Worm (Caenorhabditis elegans) whole organism, late embryonic: ENCODE data around the gene lys-3.

Experiments used
- C08G9.2 ChIP-seq: sonication (generic microtip); optimal IDR thresholded peaks from 2 replicates; lab custom pipeline; 2016; ENCODE audit warnings: mild to moderate bottlenecking, missing genetic modification characterization, moderate library complexity, missing compliant biosample characterization
- F13H6.1 ChIP-seq: sonication (generic microtip); optimal IDR thresholded peaks from 2 replicates; lab custom pipeline; 2016; ENCODE audit warnings: missing genetic modification characterization, missing compliant biosample characterization
- K02D7.2 ChIP-seq: sonication (generic microtip); optimal IDR thresholded peaks from 2 replicates; lab custom pipeline; 2017; ENCODE audit warnings: mild to moderate bottlenecking, missing genetic modification characterization, missing compliant biosample characterization
- ceh-18 ChIP-seq: sonication (generic microtip); optimal IDR thresholded peaks from 2 replicates; lab custom pipeline; 2016; ENCODE audit warnings: missing genetic modification characterization, missing compliant biosample characterization
- ceh-19 ChIP-seq: fragments of 200-800 bp; sonication (Bioruptor generic); optimal IDR thresholded peaks from 2 replicates; lab custom pipeline; 2018; ENCODE audit warnings: mild to moderate bottlenecking, missing genetic modification characterization, missing compliant biosample characterization
- ceh-22 ChIP-seq: sonication (generic microtip); optimal IDR thresholded peaks from 2 replicates; lab custom pipeline; 2017; ENCODE audit warnings: missing biosample characterization, missing genetic modification characterization
- ceh-30 ChIP-seq: fragments of 150-350 bp; optimal IDR thresholded peaks from 2 replicates; lab custom pipeline; 2014; ENCODE audit warnings: missing biosample characterization, missing genetic modification characterization
- ceh-31 ChIP-seq: sonication (generic microtip); optimal IDR thresholded peaks from 2 replicates; lab custom pipeline; 2016; ENCODE audit warnings: missing genetic modification characterization, missing compliant biosample characterization
- ceh-34 ChIP-seq: sonication (generic microtip); optimal IDR thresholded peaks from 2 replicates; lab custom pipeline; 2016; ENCODE audit warnings: mild to moderate bottlenecking, missing genetic modification characterization, missing compliant biosample characterization
- ceh-48 ChIP-seq: sonication (generic microtip); optimal IDR thresholded peaks from 2 replicates; lab custom pipeline; 2016; ENCODE audit warnings: missing genetic modification characterization, inconsistent platforms, missing compliant biosample characterization
- ceh-6 ChIP-seq: fragments of 200-800 bp; sonication (Bioruptor generic); optimal IDR thresholded peaks from 2 replicates; lab custom pipeline; 2018; ENCODE audit warnings: mild to moderate bottlenecking, missing genetic modification characterization, missing compliant biosample characterization
- dmd-4 ChIP-seq: sonication (generic microtip); optimal IDR thresholded peaks from 2 replicates; lab custom pipeline; 2016; ENCODE audit warnings: borderline replicate concordance, missing genetic modification characterization, missing compliant biosample characterization
- dve-1 ChIP-seq: sonication (generic microtip); optimal IDR thresholded peaks from 2 replicates; lab custom pipeline; 2017; ENCODE audit warnings: antibody characterized with exemption, mild to moderate bottlenecking, missing genetic modification characterization, missing compliant biosample characterization
- elt-2 ChIP-seq: sonication (generic microtip); optimal IDR thresholded peaks from 2 replicates; lab custom pipeline; 2016; ENCODE audit warnings: missing genetic modification reagents, missing genetic modification characterization, missing compliant biosample characterization
- ets-4 ChIP-seq: sonication (generic microtip); optimal IDR thresholded peaks from 2 replicates; lab custom pipeline; 2016; ENCODE audit warnings: missing genetic modification characterization, missing compliant biosample characterization
- eyg-1 ChIP-seq: sonication (generic microtip); optimal IDR thresholded peaks from 2 replicates; lab custom pipeline; 2016; ENCODE audit warnings: missing genotype, missing genetic modification characterization, missing compliant biosample characterization
- fax-1 ChIP-seq: sonication (generic microtip); optimal IDR thresholded peaks from 2 replicates; lab custom pipeline; 2016; ENCODE audit warnings: missing genotype, missing genetic modification characterization, missing compliant biosample characterization
- fkh-6 ChIP-seq: sonication (generic microtip); optimal IDR thresholded peaks from 2 replicates; lab custom pipeline; 2016; ENCODE audit warnings: missing genetic modification characterization, missing compliant biosample characterization
- hlh-30 ChIP-seq: sonication (generic microtip); optimal IDR thresholded peaks from 2 replicates; lab custom pipeline; 2017; ENCODE audit warnings: antibody characterized with exemption, missing genetic modification characterization, missing compliant biosample characterization; ENCODE audit not compliant: insufficient read depth
- hlh-8 ChIP-seq: sonication (generic microtip); optimal IDR thresholded peaks from 2 replicates; lab custom pipeline; 2016; ENCODE audit warnings: missing genotype, missing genetic modification characterization, missing compliant biosample characterization
- lin-11 ChIP-seq: fragments of 200-800 bp; sonication (Bioruptor generic); optimal IDR thresholded peaks from 2 replicates; lab custom pipeline; 2018; ENCODE audit warnings: mild to moderate bottlenecking, missing genetic modification characterization, missing compliant biosample characterization
- nfya-1 ChIP-seq: sonication (generic microtip); optimal IDR thresholded peaks from 2 replicates; lab custom pipeline; 2017; ENCODE audit warnings: missing genetic modification characterization, mild to moderate bottlenecking, missing compliant biosample characterization, antibody characterized with exemption, moderate library complexity
- nhr-11 ChIP-seq: fragments of 150-350 bp; optimal IDR thresholded peaks from 2 replicates; lab custom pipeline; 2014; ENCODE audit warnings: missing biosample characterization, missing genetic modification characterization
- npax-4 ChIP-seq: sonication (generic microtip); optimal IDR thresholded peaks from 2 replicates; lab custom pipeline; 2016; ENCODE audit warnings: missing genetic modification characterization, missing compliant biosample characterization
- odd-2 ChIP-seq: sonication (generic microtip); optimal IDR thresholded peaks from 2 replicates; lab custom pipeline; 2017; ENCODE audit warnings: antibody characterized with exemption, mild to moderate bottlenecking, missing genetic modification characterization, missing compliant biosample characterization
- pros-1 ChIP-seq: fragments of 150-350 bp; optimal IDR thresholded peaks from 2 replicates; lab custom pipeline; 2014; ENCODE audit warnings: missing biosample characterization, missing genetic modification reagents, missing genetic modification characterization
- rnt-1 ChIP-seq: sonication (generic microtip); optimal IDR thresholded peaks from 2 replicates; lab custom pipeline; 2016; ENCODE audit warnings: missing genetic modification characterization, missing compliant biosample characterization
- sox-4 ChIP-seq: sonication (generic microtip); optimal IDR thresholded peaks from 2 replicates; lab custom pipeline; 2017; ENCODE audit warnings: mild to moderate bottlenecking, missing genetic modification characterization, inconsistent platforms, missing compliant biosample characterization
- unc-42 ChIP-seq: sonication (generic microtip); optimal IDR thresholded peaks from 2 replicates; lab custom pipeline; 2016; ENCODE audit warnings: missing genotype, missing genetic modification characterization, missing compliant biosample characterization
- unc-55 ChIP-seq: sonication (generic microtip); optimal IDR thresholded peaks from 2 replicates; lab custom pipeline; 2017; ENCODE audit warnings: missing biosample characterization, missing genetic modification reagents, missing genetic modification characterization
- unc-86 ChIP-seq: sonication (generic microtip); optimal IDR thresholded peaks from 2 replicates; lab custom pipeline; 2016; ENCODE audit warnings: missing genetic modification characterization, missing compliant biosample characterization
- zip-5 ChIP-seq: sonication (generic microtip); optimal IDR thresholded peaks from 2 replicates; lab custom pipeline; 2016; ENCODE audit warnings: missing genetic modification characterization, missing compliant biosample characterization

lys-3 gene

ce11 chrV:10273837-10274236 lies 9.5 kb downstream of the lys-3 start:
- TF ChIP-seq hlh-8 (tag; lab: Kevin White, UChicago) (no peak), pros-1 (tag; lab: Kevin White, UChicago) (peak; percentile 15), nfya-1 (peak; percentile 26), ceh-31 (tag; lab: Kevin White, UChicago) (peak; percentile 1), K02D7.2 (tag; lab: Kevin White, UChicago) (no peak), rnt-1 (tag; lab: Kevin White, UChicago) (no peak), unc-42 (tag; lab: Kevin White, UChicago) (peak; percentile 31), C08G9.2 (tag; lab: Kevin White, UChicago) (no peak), ceh-48 (tag; lab: Kevin White, UChicago) (peak; percentile 89), lin-11 (no peak)

- TF ChIP-seq lin-11 = no peak
- no peak for TF ChIP-seq odd-2 (tag; lab: Kevin White, UChicago)
- no peak for TF ChIP-seq hlh-30
These were observed 13.1 kb downstream of the lys-3 start, which contains the start of gene ric-4 for ce11 chrV:10270214-10270613. TSS of gene ric-4 (minus strand) at chrV:10270314.

- TF ChIP-seq sox-4 (tag; lab: Kevin White, UChicago) (no peak), npax-4 (tag; lab: Kevin White, UChicago) (no peak), F13H6.1 (tag; lab: Kevin White, UChicago) (no peak), unc-42 (tag; lab: Kevin White, UChicago) (peak; percentile 73), ets-4 (tag; lab: Kevin White, UChicago) (no peak), ceh-30 (no peak), ceh-18 (tag; lab: Kevin White, UChicago) (no peak), zip-5 (tag; lab: Kevin White, UChicago) (no peak), ceh-34 (tag; lab: Kevin White, UChicago) (no peak)
These were observed 17.3 kb downstream of the lys-3 start for ce11 chrV:10266050-10266449.

ce11 chrV:10265019-10265418 lies 18.3 kb downstream of the lys-3 start:
- TF ChIP-seq pros-1 (tag; lab: Kevin White, UChicago) = no peak
- TF ChIP-seq ceh-19 (GFP tag; lab: Kevin White, UChicago) = peak; percentile 31
- TF ChIP-seq unc-42 (tag; lab: Kevin White, UChicago) = peak; percentile 66

- TF ChIP-seq ceh-48 (tag; lab: Kevin White, UChicago) (no peak), fkh-6 (no peak), unc-55 (GFP tag; lab: Kevin White, UChicago) (no peak), ceh-22 (tag; lab: Kevin White, UChicago) (no peak), eyg-1 (no peak), ceh-31 (tag; lab: Kevin White, UChicago) (no peak), pros-1 (tag; lab: Kevin White, UChicago) (no peak), ets-4 (tag; lab: Kevin White, UChicago) (no peak), nhr-11 (tag; lab: Kevin White, UChicago) (no peak), ceh-6 (GFP tag; lab: Kevin White, UChicago) (no peak), dmd-4 (tag; lab: Kevin White, UChicago) (no peak), fax-1 (no peak), hlh-30 (no peak), unc-86 (tag; lab: Kevin White, UChicago) (no peak)
These were observed 22.9 kb downstream of the lys-3 start, which contains the start of gene sri-18 for ce11 chrV:10260460-10260859. TSS of gene sri-18 (minus strand) at chrV:10260560.

- TF ChIP-seq elt-2 (tag; lab: Kevin White, UChicago) (peak; percentile 62), dve-1 (no peak), rnt-1 (tag; lab: Kevin White, UChicago) (no peak)
These were observed 27.3 kb downstream of the lys-3 start, which contains the start of gene nhr-232 for ce11 chrV:10256050-10256449. TSS of gene nhr-232 (plus strand) at chrV:10256170.
